Worm (Caenorhabditis elegans) whole organism, midembryonic: ENCODE data around the gene cdk-5.

Experiments used
- cog-1 ChIP-seq: sonication (generic microtip); optimal IDR thresholded peaks from 2 replicates; lab custom pipeline; 2016; ENCODE audit warnings: missing genetic modification characterization, missing compliant biosample characterization
- flt-1 ChIP-seq: fragments of 200-800 bp; sonication (Bioruptor generic); IDR thresholded peaks from 2 replicates; pipeline ENCODE4 v1.3.6; 2022; ENCODE audit warnings: missing genetic modification characterization, missing compliant biosample characterization
- med-1 ChIP-seq: sonication (generic microtip); optimal IDR thresholded peaks from 2 replicates; lab custom pipeline; 2017; ENCODE audit warnings: missing genetic modification characterization, mild to moderate bottlenecking, missing compliant biosample characterization, antibody characterized with exemption, missing genetic modification reagents; ENCODE audit not compliant: insufficient read depth
- tab-1 ChIP-seq: fragments of 200-800 bp; sonication (Bioruptor generic); IDR thresholded peaks from 2 replicates; pipeline ENCODE4 v1.3.6; 2022; ENCODE audit warnings: missing genetic modification characterization, missing compliant biosample characterization

ce11 chrIII:13510753-13511152, 44.6 kb upstream of the cdk-5 start:
- no peak for TF ChIP-seq flt-1 (GFP tag; lab: Robert Waterston, UW)
- TF ChIP-seq tab-1 (GFP tag; lab: Robert Waterston, UW): no peak
- TF ChIP-seq cog-1 (tag; lab: Kevin White, UChicago): no peak
- no peak for TF ChIP-seq med-1 (GFP tag; lab: Kevin White, UChicago)
